Fruit fly (Drosophila melanogaster) whole organism, embryonic: Measurements from ENCODE around the gene CG11263.

Experiments
- CG15073 ChIP-seq: fragments of 200-800 bp; sonication (Bioruptor generic); optimal IDR thresholded peaks from 2 replicates; lab custom pipeline; 2016; ENCODE audit warnings: missing biosample characterization, missing genetic modification characterization
- CG17568 ChIP-seq: fragments of 200-800 bp; sonication (Bioruptor generic); optimal IDR thresholded peaks from 2 replicates; lab custom pipeline; 2018; ENCODE audit warnings: missing biosample characterization, mild to moderate bottlenecking, missing genetic modification characterization, moderate library complexity
- HLH4C ChIP-seq: fragments of 200-800 bp; sonication (Bioruptor generic); IDR thresholded peaks from 3 replicates; pipeline ENCODE4 v1.3.6; 2022; ENCODE audit warnings: missing biosample characterization, missing genetic modification characterization; ENCODE audit not compliant: partially characterized antibody
- NFAT ChIP-seq: fragments of 200-800 bp; sonication (Bioruptor generic); IDR thresholded peaks from 2 replicates; pipeline ENCODE4 v1.3.6; 2022; ENCODE audit warnings: missing biosample characterization, missing genetic modification characterization
- h ChIP-seq: fragments of >200 bp; optimal IDR thresholded peaks from 2 replicates; lab custom pipeline; 2017

DNA sequence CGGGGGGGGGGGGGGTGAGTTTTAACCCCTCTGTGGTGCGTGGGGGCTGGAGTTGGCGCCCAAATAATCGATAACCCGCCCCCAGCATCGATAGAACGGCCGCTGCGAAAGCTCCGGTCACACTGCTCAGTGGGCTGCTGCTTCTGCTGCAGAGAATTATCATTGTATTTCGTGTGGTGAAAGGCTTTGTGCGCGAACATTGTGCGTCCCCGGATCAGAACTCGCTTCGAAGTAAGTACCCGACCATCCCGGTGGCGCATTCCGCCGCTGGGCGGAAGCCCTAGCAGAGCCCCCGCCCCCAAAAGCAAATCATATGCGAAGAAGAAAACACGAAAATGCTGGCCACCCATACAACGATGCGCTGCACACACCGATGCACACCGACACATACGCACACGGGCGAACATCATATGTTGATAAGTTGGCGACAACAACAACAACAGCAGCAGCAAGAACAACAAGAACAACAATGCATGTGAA is 37.8 kb downstream of the CG11263 start, which contains the start of gene Syx13:
- no peak for TF ChIP-seq CG17568
- no peak for TF ChIP-seq h (lab: Kevin White, UChicago)
- peak; percentile 81 for TF ChIP-seq HLH4C (GFP tag; lab: Robert Waterston, UW)
- no peak for TF ChIP-seq NFAT (GFP tag; lab: Robert Waterston, UW)
- TF ChIP-seq CG15073 (GFP tag; lab: Kevin White, UChicago): no peak
